Worm (Caenorhabditis elegans) whole organism, midembryonic: ENCODE results near the gene H08J19.1.

ENCODE experiments used
- T22C8.4 ChIP-seq: fragments of 200-800 bp; sonication (Bioruptor generic); IDR thresholded peaks from 2 replicates; pipeline ENCODE4 v1.3.6; 2022; ENCODE audit warnings: missing genetic modification characterization, missing compliant biosample characterization
- cog-1 ChIP-seq: sonication (generic microtip); optimal IDR thresholded peaks from 2 replicates; lab custom pipeline; 2016; ENCODE audit warnings: missing genetic modification characterization, missing compliant biosample characterization
- flt-1 ChIP-seq: fragments of 200-800 bp; sonication (Bioruptor generic); IDR thresholded peaks from 2 replicates; pipeline ENCODE4 v1.3.6; 2022; ENCODE audit warnings: missing genetic modification characterization, missing compliant biosample characterization
- klf-2 ChIP-seq: fragments of 200-800 bp; sonication (Bioruptor generic); conservative IDR thresholded peaks from 2 replicates; pipeline ENCODE4 v1.3.6; 2022; ENCODE audit warnings: missing genetic modification reagents, missing genetic modification characterization, missing compliant biosample characterization
- med-1 ChIP-seq: sonication (generic microtip); optimal IDR thresholded peaks from 2 replicates; lab custom pipeline; 2017; ENCODE audit warnings: missing genetic modification characterization, mild to moderate bottlenecking, missing compliant biosample characterization, antibody characterized with exemption, missing genetic modification reagents; ENCODE audit not compliant: insufficient read depth
- ref-1 ChIP-seq: fragments of 200-800 bp; sonication (Bioruptor generic); conservative IDR thresholded peaks from 2 replicates; pipeline ENCODE4 v1.3.6; 2022; ENCODE audit warnings: missing genetic modification reagents, missing genetic modification characterization, missing compliant biosample characterization
- tab-1 ChIP-seq: fragments of 200-800 bp; sonication (Bioruptor generic); IDR thresholded peaks from 2 replicates; pipeline ENCODE4 v1.3.6; 2022; ENCODE audit warnings: missing genetic modification characterization, missing compliant biosample characterization
- ztf-23 ChIP-seq: fragments of 200-800 bp; sonication (Bioruptor generic); IDR thresholded peaks from 2 replicates; pipeline ENCODE4 v1.3.6; 2022; ENCODE audit warnings: missing genetic modification reagents, missing genetic modification characterization, missing compliant biosample characterization
- ztf-29 ChIP-seq: fragments of 200-800 bp; sonication (Bioruptor generic); IDR thresholded peaks from 2 replicates; pipeline ENCODE4 v1.3.6; 2022; ENCODE audit warnings: missing genetic modification reagents, missing genetic modification characterization, missing compliant biosample characterization

DNA sequence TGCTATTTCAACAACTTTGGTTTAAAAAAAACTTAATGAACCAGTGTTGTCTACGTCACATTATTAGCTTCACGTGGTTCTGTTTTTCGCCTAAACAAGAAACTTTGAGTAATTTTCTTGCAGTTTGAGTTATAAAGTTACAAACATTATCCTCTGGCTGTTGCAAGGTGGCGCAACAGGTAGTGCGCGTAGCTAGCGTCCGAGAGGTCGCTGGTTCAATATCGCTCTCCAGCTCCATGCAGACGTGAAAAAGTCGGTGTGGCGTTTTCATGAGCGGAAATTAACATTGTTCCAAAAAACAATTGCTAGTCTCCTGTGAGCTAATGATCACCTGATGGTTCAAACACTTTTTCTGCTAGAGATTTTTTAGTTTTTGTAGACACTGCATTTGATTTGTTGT lies 23.5 kb upstream of the H08J19.1 start:
- TF ChIP-seq ztf-29 (GFP tag; lab: Robert Waterston, UW) (no peak; the same call in 1 of the 2 replicates), flt-1 (GFP tag; lab: Robert Waterston, UW) (peak; percentile 75), T22C8.4 (GFP tag; lab: Robert Waterston, UW) (no peak), ref-1 (0 out of 2 replicates have a peak, but pooled peaks have one; percentile 30), klf-2 (no peak), tab-1 (GFP tag; lab: Robert Waterston, UW) (peak; percentile 46; the same call in 1 of the 2 replicates), cog-1 (tag; lab: Kevin White, UChicago) (no peak), med-1 (GFP tag; lab: Kevin White, UChicago) (no peak), ztf-23 (GFP tag; lab: Robert Waterston, UW) (no peak)
